Worm (Caenorhabditis elegans) whole organism, midembryonic: ENCODE measurements around the gene gcy-33.

Experiments used
- klf-2 ChIP-seq: fragments of 200-800 bp; sonication (Bioruptor generic); conservative IDR thresholded peaks from 2 replicates; pipeline ENCODE4 v1.3.6; 2022; ENCODE audit warnings: missing genetic modification reagents, missing genetic modification characterization, missing compliant biosample characterization
- med-1 ChIP-seq: sonication (generic microtip); optimal IDR thresholded peaks from 2 replicates; lab custom pipeline; 2017; ENCODE audit warnings: missing genetic modification characterization, mild to moderate bottlenecking, missing compliant biosample characterization, antibody characterized with exemption, missing genetic modification reagents; ENCODE audit not compliant: insufficient read depth
- ztf-29 ChIP-seq: fragments of 200-800 bp; sonication (Bioruptor generic); IDR thresholded peaks from 2 replicates; pipeline ENCODE4 v1.3.6; 2022; ENCODE audit warnings: missing genetic modification reagents, missing genetic modification characterization, missing compliant biosample characterization

ce11 chrV:11964723-11965122, 36.9 kb downstream of the gcy-33 start, which contains the start of gene F58H1.7:
- no peak for TF ChIP-seq ztf-29 (GFP tag; lab: Robert Waterston, UW)
- TF ChIP-seq med-1: no peak
- TF ChIP-seq klf-2 (GFP tag; lab: Robert Waterston, UW): no peak
